Worm (Caenorhabditis elegans): ENCODE results near the gene T22C8.4.

Gene T22C8.4

ce11 chrII:8603567-8604359 lies 19.5 kb downstream of the T22C8.4 start, which contains the start of gene suf-1 (continued):
- TF ChIP-seq Y48G9A.11 (GFP tag; IDR thresholded peaks at IDR 0.05) (peak; percentile 64; the same call in 1 of the 2 replicates), Y5F2A.4 (GFP tag; optimal IDR thresholded peaks at IDR 0.05) (peak; percentile 21), hif-1 (tag; optimal IDR thresholded peaks at IDR 0.05) (no peak), nhr-237 (tag; optimal IDR thresholded peaks at IDR 0.05) (no peak), T26A8.4 (GFP tag; IDR thresholded peaks at IDR 0.05) (peak; percentile 50), daf-16 (GFP tag; optimal IDR thresholded peaks at IDR 0.05) (no peak), daf-16 (tag; optimal IDR thresholded peaks at IDR 0.05) (no peak), daf-19 (GFP tag; conservative IDR thresholded peaks at IDR 0.05) (0 out of 2 replicates have a peak, but pooled peaks have one; percentile 49), madf-9 (GFP tag; conservative IDR thresholded peaks at IDR 0.05) (no peak), dmd-8 (GFP tag; IDR thresholded peaks at IDR 0.05) (peak; percentile 56; the same call in 1 of the 2 replicates), set-16 (GFP tag; IDR thresholded peaks at IDR 0.05) (no peak), nhr-11 (tag; optimal IDR thresholded peaks at IDR 0.05) (no peak), mxl-2 (GFP tag; conservative IDR thresholded peaks at IDR 0.05) (no peak), Y75B8A.6 (GFP tag; IDR thresholded peaks at IDR 0.05) (0 out of 2 replicates have a peak, but pooled peaks have one; percentile 23), zag-1 (tag; optimal IDR thresholded peaks at IDR 0.05) (no peak), php-3 (GFP tag; IDR thresholded peaks at IDR 0.05) (no peak), hlh-30 (tag; optimal IDR thresholded peaks at IDR 0.05; ENCODE audit: insufficient read depth) (no peak), hmg-1.1 (GFP tag; IDR thresholded peaks at IDR 0.05) (no peak)

ce11 chrII:8602337-8602944 lies 20.9 kb downstream of the T22C8.4 start, which contains the start of the genes cpf-1 and rpl-26:
TSS of gene cpf-1 (minus strand) at chrII:8602440.
TSS of gene rpl-26 (plus strand) at chrII:8602785.
- no peak for TF ChIP-seq zfp-2 (tag; optimal IDR thresholded peaks at IDR 0.05)
- TF ChIP-seq nhr-111 (GFP tag; optimal IDR thresholded peaks at IDR 0.05): no peak
- peak; percentile 57 for TF ChIP-seq nhr-77 (tag; optimal IDR thresholded peaks at IDR 0.05)
- peak in 1 of 2 experiments; percentile 89 for TF ChIP-seq lsy-2 (tag; optimal IDR thresholded peaks at IDR 0.05)
- TF ChIP-seq fkh-10 (GFP tag; optimal IDR thresholded peaks at IDR 0.05): peak; percentile 24
- TF ChIP-seq aha-1 (tag): peak; percentile 61
- peak; percentile 28 for TF ChIP-seq hlh-11 (tag; optimal IDR thresholded peaks at IDR 0.05)
- peak; percentile 32 for TF ChIP-seq rbr-2 (tag; optimal IDR thresholded peaks at IDR 0.05)
- 0 out of 2 replicates have a peak, but pooled peaks have one; percentile 21 for TF ChIP-seq hmg-1.1 (GFP tag; IDR thresholded peaks at IDR 0.05)
- no peak for TF ChIP-seq spr-1 (tag; optimal IDR thresholded peaks at IDR 0.05)
- peak; percentile 78 for TF ChIP-seq nhr-28 (tag; optimal IDR thresholded peaks at IDR 0.05)
- TF ChIP-seq dpl-1 (GFP tag; optimal IDR thresholded peaks at IDR 0.05): peak; percentile 70
- TF ChIP-seq T26A8.4 (GFP tag; IDR thresholded peaks at IDR 0.05): 0 out of 2 replicates have a peak, but pooled peaks have one; percentile 11
- TF ChIP-seq lin-38 (GFP tag; IDR thresholded peaks at IDR 0.05): peak; percentile 63
- TF ChIP-seq fos-1 (tag; optimal IDR thresholded peaks at IDR 0.05): no peak
- peak; percentile 23 for TF ChIP-seq nhr-11 (tag; optimal IDR thresholded peaks at IDR 0.05)
- TF ChIP-seq mes-2 (tag; optimal IDR thresholded peaks at IDR 0.05; ENCODE audit: poor library complexity, severe bottlenecking): peak; percentile 78
- TF ChIP-seq nhr-6 (tag; optimal IDR thresholded peaks at IDR 0.05): peak; percentile 15

- TF ChIP-seq aha-1 (tag) (peak; percentile 30), ceh-44 (GFP tag; IDR thresholded peaks at IDR 0.05) (no peak), ZK546.5 (tag; optimal IDR thresholded peaks at IDR 0.05) (no peak)
Observed at ce11 chrII:8600165-8600564, 23.1 kb downstream of the T22C8.4 start, which contains the start of gene pigg-1. TSS of gene pigg-1 (minus strand) at chrII:8600265.

Measured in whole organism, L4 larva.